Fruit fly (Drosophila melanogaster) whole organism, embryonic: Measurements from ENCODE around the gene bbg.
A peak's percentile ranks its signal among the peaks of the same experiment; 100 is the strongest.

Experiments used
- ATbp ChIP-seq: fragments of 200-800 bp; sonication (Bioruptor generic); optimal IDR thresholded peaks from 2 replicates; lab custom pipeline; 2017; ENCODE audit warnings: missing biosample characterization, mild to moderate bottlenecking, missing genetic modification characterization, missing genetic modification reagents
- Adf1 ChIP-seq: fragments of 200-800 bp; sonication (Bioruptor generic); IDR thresholded peaks from 2 replicates; pipeline ENCODE4 v1.3.6; 2022; ENCODE audit warnings: missing biosample characterization, missing genetic modification characterization
- Aef1 ChIP-seq: fragments of 200-800 bp; sonication (Bioruptor generic); IDR thresholded peaks from 3 replicates; pipeline ENCODE4 v1.3.6; 2022; ENCODE audit warnings: missing biosample characterization, missing genetic modification characterization
- Atf6 ChIP-seq: fragments of 200-800 bp; sonication (Bioruptor generic); IDR thresholded peaks from 2 replicates; pipeline ENCODE4 v1.3.6; 2022; ENCODE audit warnings: missing biosample characterization, missing genetic modification characterization
- BEAF-32 ChIP-seq: fragments of 200-800 bp; sonication (Bioruptor generic); optimal IDR thresholded peaks from 3 replicates; lab custom pipeline; 2017; ENCODE audit warnings: missing biosample characterization, missing genetic modification characterization, mild to moderate bottlenecking, moderate library complexity, missing genetic modification reagents
- Bgb ChIP-seq: fragments of 200-800 bp; sonication (Bioruptor generic); IDR thresholded peaks from 2 replicates; pipeline ENCODE4 v1.3.6; 2022; ENCODE audit warnings: missing biosample characterization, missing genetic modification characterization; ENCODE audit not compliant: partially characterized antibody
- CG10209 ChIP-seq: fragments of 200-800 bp; sonication (Bioruptor generic); optimal IDR thresholded peaks from 3 replicates; lab custom pipeline; 2017; ENCODE audit warnings: missing biosample characterization, mild to moderate bottlenecking, missing genetic modification characterization, missing genetic modification reagents
- CG10654 ChIP-seq: fragments of 200-800 bp; sonication (Bioruptor generic); optimal IDR thresholded peaks from 2 replicates; lab custom pipeline; 2016; ENCODE audit warnings: missing biosample characterization, missing genetic modification characterization
- CG10959 ChIP-seq: fragments of 200-800 bp; sonication (Bioruptor generic); IDR thresholded peaks from 2 replicates; pipeline ENCODE4 v1.3.6; 2022; ENCODE audit warnings: missing biosample characterization, missing genetic modification characterization
- CG13424 ChIP-seq: fragments of 200-800 bp; sonication (Bioruptor generic); optimal IDR thresholded peaks from 2 replicates; lab custom pipeline; 2019; ENCODE audit warnings: missing biosample characterization, mild to moderate bottlenecking, missing genetic modification characterization, moderate library complexity
- CG13624 ChIP-seq: fragments of 200-800 bp; sonication (Bioruptor generic); optimal IDR thresholded peaks from 2 replicates; lab custom pipeline; 2016; ENCODE audit warnings: missing biosample characterization, missing genetic modification characterization
- CG13894 ChIP-seq: fragments of 200-800 bp; sonication (Bioruptor generic); optimal IDR thresholded peaks from 3 replicates; lab custom pipeline; 2018; ENCODE audit warnings: missing biosample characterization, mild to moderate bottlenecking, missing genetic modification characterization, moderate library complexity
- CG16815 ChIP-seq: fragments of 200-800 bp; sonication (Bioruptor generic); optimal IDR thresholded peaks from 3 replicates; lab custom pipeline; 2017; ENCODE audit warnings: missing biosample characterization, mild to moderate bottlenecking, missing genetic modification characterization
- CG17568 ChIP-seq: fragments of 200-800 bp; sonication (Bioruptor generic); optimal IDR thresholded peaks from 2 replicates; lab custom pipeline; 2018; ENCODE audit warnings: missing biosample characterization, mild to moderate bottlenecking, missing genetic modification characterization, moderate library complexity
- CG17802 ChIP-seq: fragments of 200-800 bp; sonication (Bioruptor generic); optimal IDR thresholded peaks from 2 replicates; lab custom pipeline; 2018; ENCODE audit warnings: missing biosample characterization, mild to moderate bottlenecking, missing genetic modification characterization, moderate library complexity
- CG2120 ChIP-seq: fragments of 200-800 bp; sonication (Bioruptor generic); optimal IDR thresholded peaks from 3 replicates; lab custom pipeline; 2016; ENCODE audit warnings: missing biosample characterization, missing genetic modification characterization
- CG3065 ChIP-seq: fragments of 200-800 bp; sonication (Bioruptor generic); optimal IDR thresholded peaks from 2 replicates; lab custom pipeline; 2016; ENCODE audit warnings: missing biosample characterization, missing genetic modification characterization
- CG34224 ChIP-seq: fragments of 200-800 bp; sonication (Bioruptor generic); IDR thresholded peaks from 3 replicates; pipeline ENCODE4 v1.3.6; 2022; ENCODE audit warnings: missing biosample characterization, missing genetic modification characterization; ENCODE audit not compliant: partially characterized antibody
- CG5953 ChIP-seq: fragments of 200-800 bp; sonication (Bioruptor generic); IDR thresholded peaks from 2 replicates; pipeline ENCODE4 v1.3.6; 2022; ENCODE audit warnings: missing biosample characterization, missing genetic modification characterization
- CG7745 ChIP-seq: fragments of 200-800 bp; sonication (Bioruptor generic); optimal IDR thresholded peaks from 2 replicates; lab custom pipeline; 2018; ENCODE audit warnings: missing biosample characterization, mild to moderate bottlenecking, missing genetic modification characterization, moderate library complexity
- CG8944 ChIP-seq: fragments of 200-800 bp; sonication (Bioruptor generic); optimal IDR thresholded peaks from 3 replicates; lab custom pipeline; 2016; ENCODE audit warnings: missing biosample characterization, missing genetic modification characterization
- CG9437 ChIP-seq: fragments of 200-800 bp; sonication (Bioruptor generic); optimal IDR thresholded peaks from 2 replicates; lab custom pipeline; 2018; ENCODE audit warnings: missing biosample characterization, mild to moderate bottlenecking, missing genetic modification characterization
- Doc2 ChIP-seq: fragments of 200-800 bp; sonication (Bioruptor generic); IDR thresholded peaks from 2 replicates; pipeline ENCODE4 v1.3.6; 2022; ENCODE audit warnings: missing biosample characterization, missing genetic modification characterization
- Ets65A ChIP-seq: fragments of 200-800 bp; sonication (Bioruptor generic); peaks from one replicate; lab custom pipeline; 2016; ENCODE audit warnings: missing biosample characterization, missing genetic modification characterization
- Fer1 ChIP-seq: fragments of 200-800 bp; sonication (Bioruptor generic); optimal IDR thresholded peaks from 2 replicates; lab custom pipeline; 2017; ENCODE audit warnings: missing biosample characterization, mild to moderate bottlenecking, missing genetic modification characterization
- Hsf ChIP-seq: fragments of 200-800 bp; sonication (Bioruptor generic); optimal IDR thresholded peaks from 3 replicates; lab custom pipeline; 2016; ENCODE audit warnings: missing biosample characterization, missing genetic modification characterization
- NK7.1 ChIP-seq: fragments of 200-800 bp; sonication (Bioruptor generic); optimal IDR thresholded peaks from 3 replicates; lab custom pipeline; 2016; ENCODE audit warnings: missing biosample characterization, missing genetic modification characterization
- Poxn ChIP-seq: fragments of 200-800 bp; sonication (Bioruptor generic); IDR thresholded peaks from 2 replicates; pipeline ENCODE4 v1.3.6; 2022; ENCODE audit warnings: missing biosample characterization, missing genetic modification characterization
- Rfx ChIP-seq: fragments of 200-800 bp; sonication (Bioruptor generic); IDR thresholded peaks from 2 replicates; pipeline ENCODE4 v1.3.6; 2022; ENCODE audit warnings: missing biosample characterization, missing genetic modification characterization
- Spps ChIP-seq: fragments of 200-800 bp; sonication (Bioruptor generic); optimal IDR thresholded peaks from 2 replicates; lab custom pipeline; 2018; ENCODE audit warnings: missing biosample characterization, mild to moderate bottlenecking, missing genetic modification characterization
- az2 ChIP-seq: fragments of 200-800 bp; sonication (Bioruptor generic); optimal IDR thresholded peaks from 3 replicates; lab custom pipeline; 2016; ENCODE audit warnings: missing biosample characterization, missing genetic modification characterization
- btn ChIP-seq: fragments of 200-800 bp; sonication (Bioruptor generic); optimal IDR thresholded peaks from 2 replicates; lab custom pipeline; 2016; ENCODE audit warnings: missing biosample characterization, missing genetic modification characterization
- caup ChIP-seq: fragments of 200-800 bp; sonication (Bioruptor generic); optimal IDR thresholded peaks from 3 replicates; lab custom pipeline; 2017; ENCODE audit warnings: missing biosample characterization, mild to moderate bottlenecking, missing genetic modification characterization, moderate library complexity; ENCODE audit not compliant: severe bottlenecking
- chif ChIP-seq, 2 experiments: fragments of 200-800 bp; sonication (Bioruptor generic); optimal IDR thresholded peaks; 3 replicates each; lab custom pipeline; 2016; ENCODE audit warnings: missing biosample characterization in 2 of 2, missing genetic modification characterization in 2 of 2
- ci ChIP-seq: fragments of 200-800 bp; sonication (Bioruptor generic); IDR thresholded peaks from 3 replicates; pipeline ENCODE4 v1.3.6; 2022; ENCODE audit warnings: missing biosample characterization, missing genetic modification characterization
- crc ChIP-seq: fragments of 200-800 bp; sonication (Bioruptor generic); optimal IDR thresholded peaks from 2 replicates; lab custom pipeline; 2016; ENCODE audit warnings: missing biosample characterization, missing genetic modification characterization
- dimm ChIP-seq: fragments of 200-800 bp; sonication (Bioruptor generic); IDR thresholded peaks from 2 replicates; pipeline ENCODE4 v1.3.6; 2022; ENCODE audit warnings: missing biosample characterization, missing genetic modification characterization
- dpn ChIP-seq, 2 experiments: fragments of 200-800 bp; sonication (Bioruptor generic); optimal IDR thresholded peaks; 3 replicates each; lab custom pipeline; 2016; ENCODE audit warnings: missing biosample characterization in 2 of 2, missing genetic modification characterization in 2 of 2
- esg ChIP-seq: fragments of 200-800 bp; sonication (Bioruptor generic); conservative IDR thresholded peaks from 2 replicates; pipeline ENCODE4 v1.3.6; 2022; ENCODE audit warnings: missing biosample characterization, missing genetic modification characterization
- gfzf ChIP-seq: fragments of 200-800 bp; sonication (Bioruptor generic); optimal IDR thresholded peaks from 2 replicates; lab custom pipeline; 2016; ENCODE audit warnings: missing biosample characterization, mild to moderate bottlenecking, missing genetic modification characterization, moderate library complexity
- mirr ChIP-seq: fragments of 200-800 bp; sonication (Bioruptor generic); optimal IDR thresholded peaks from 3 replicates; lab custom pipeline; 2018; ENCODE audit warnings: missing biosample characterization, mild to moderate bottlenecking, missing genetic modification characterization
- nau ChIP-seq: fragments of 200-800 bp; sonication (Bioruptor generic); optimal IDR thresholded peaks from 3 replicates; lab custom pipeline; 2017; ENCODE audit warnings: missing biosample characterization, mild to moderate bottlenecking, missing genetic modification characterization, missing genetic modification reagents
- nerfin-1 ChIP-seq: fragments of 200-800 bp; sonication (Bioruptor generic); optimal IDR thresholded peaks from 3 replicates; lab custom pipeline; 2019; ENCODE audit warnings: missing biosample characterization, mild to moderate bottlenecking, missing genetic modification characterization, moderate library complexity
- org-1 ChIP-seq: fragments of 200-800 bp; sonication (Bioruptor generic); optimal IDR thresholded peaks from 2 replicates; lab custom pipeline; 2017; ENCODE audit warnings: missing biosample characterization, missing genetic modification characterization
- pan ChIP-seq, 4 experiments: fragments of >200 bp in 3 of 4; fragments of 200-800 bp in 1 of 4; sonication (Bioruptor generic) in 1 of 4; optimal IDR thresholded peaks in 3 of 4; IDR thresholded peaks in 1 of 4; 2 replicates each; pipeline versions ENCODE4 v1.3.6 to Lab custom; 2017 to 2022; ENCODE audit warnings: missing biosample characterization in 2 of 4, missing genetic modification characterization in 2 of 4, mixed read lengths in 1 of 4
- stc ChIP-seq: fragments of 200-800 bp; sonication (Bioruptor generic); IDR thresholded peaks from 2 replicates; pipeline ENCODE4 v1.3.6; 2022; ENCODE audit warnings: missing biosample characterization, missing genetic modification characterization
- tgo ChIP-seq: fragments of 200-800 bp; sonication (Bioruptor generic); IDR thresholded peaks from 3 replicates; pipeline ENCODE4 v1.3.6; 2022; ENCODE audit warnings: missing biosample characterization, missing genetic modification characterization
- toy ChIP-seq: fragments of 200-800 bp; sonication (Bioruptor generic); IDR thresholded peaks from 2 replicates; pipeline ENCODE4 v1.3.6; 2022; ENCODE audit warnings: missing biosample characterization, missing genetic modification characterization
- unpg ChIP-seq: fragments of 200-800 bp; sonication (Bioruptor generic); optimal IDR thresholded peaks from 3 replicates; lab custom pipeline; 2018; ENCODE audit warnings: missing biosample characterization, mild to moderate bottlenecking, missing genetic modification characterization, moderate library complexity
- zen ChIP-seq: fragments of 200-800 bp; sonication (Bioruptor generic); optimal IDR thresholded peaks from 3 replicates; lab custom pipeline; 2018; ENCODE audit warnings: missing biosample characterization, mild to moderate bottlenecking, missing genetic modification characterization, moderate library complexity
- zfh2 ChIP-seq: fragments of 200-800 bp; sonication (Bioruptor generic); optimal IDR thresholded peaks from 2 replicates; lab custom pipeline; 2016; ENCODE audit warnings: missing biosample characterization, missing genetic modification characterization

Gene bbg

DNA sequence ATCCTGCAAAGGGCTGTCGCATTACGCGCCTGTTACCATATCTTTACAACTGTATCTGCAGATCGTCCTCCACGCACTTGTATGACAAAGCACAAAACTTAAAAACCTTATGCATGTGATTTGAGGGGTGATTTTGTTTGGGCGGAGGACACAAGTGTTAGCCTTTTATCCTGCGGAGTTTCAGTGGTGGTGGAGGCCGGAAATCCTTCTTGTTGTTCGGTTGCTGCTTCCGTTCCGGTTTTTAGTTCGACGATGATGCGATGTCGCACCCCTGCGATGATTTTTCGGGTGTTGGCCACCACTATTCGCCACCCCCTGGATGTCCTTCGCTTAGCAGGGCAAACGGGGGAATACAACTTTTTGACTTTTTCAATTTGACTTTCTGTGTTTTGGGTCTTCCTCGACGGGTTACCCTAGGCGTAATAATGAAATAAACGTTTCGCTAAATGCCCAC is 29.1 kb upstream of the bbg start (continued):
- TF ChIP-seq crc (GFP tag; lab: Kevin White, UChicago) (no peak), btn (GFP tag; lab: Kevin White, UChicago) (no peak), ci (GFP tag; lab: Robert Waterston, UW) (no peak), zfh2 (GFP tag; lab: Kevin White, UChicago) (no peak), CG3065 (GFP tag; lab: Kevin White, UChicago) (no peak), Spps (tag; lab: Kevin White, UChicago) (no peak), dimm (GFP tag; lab: Robert Waterston, UW) (no peak), Rfx (GFP tag; lab: Robert Waterston, UW) (no peak), toy (GFP tag; lab: Robert Waterston, UW) (no peak), Poxn (GFP tag; lab: Robert Waterston, UW) (no peak), Aef1 (GFP tag; lab: Robert Waterston, UW) (no peak), CG17802 (tag; lab: Kevin White, UChicago) (no peak), Atf6 (no peak), Adf1 (GFP tag; lab: Robert Waterston, UW) (no peak), tgo (GFP tag; lab: Robert Waterston, UW) (no peak), CG13894 (peak; percentile 66), chif (GFP tag; optimal IDR thresholded peaks at IDR 0.05; lab: Kevin White, UChicago) (no peak), CG2120 (GFP tag; lab: Kevin White, UChicago) (no peak), BEAF-32 (GFP tag; lab: Kevin White, UChicago) (peak; percentile 7), Hsf (no peak), CG10959 (GFP tag; lab: Robert Waterston, UW) (no peak), Doc2 (no peak), pan (optimal IDR thresholded peaks at IDR 0.05; lab: Kevin White, UChicago) (no peak), pan (GFP tag; optimal IDR thresholded peaks at IDR 0.05 in 1 of 2, IDR thresholded peaks at IDR 0.05 in 1 of 2) (peak in 1 of 2 experiments; percentile 24), CG13424 (tag; lab: Kevin White, UChicago) (no peak), Bgb (GFP tag; lab: Robert Waterston, UW) (peak; percentile 25; the same call in 1 of the 2 replicates), unpg (GFP tag; lab: Kevin White, UChicago) (no peak), NK7.1 (GFP tag; lab: Kevin White, UChicago) (no peak), CG13624 (GFP tag; lab: Kevin White, UChicago) (no peak), Ets65A (peak; percentile 66), az2 (no peak), gfzf (no peak), CG8944 (no peak), CG34224 (GFP tag; lab: Robert Waterston, UW) (no peak), CG10209 (GFP tag; lab: Kevin White, UChicago) (no peak), Fer1 (GFP tag; lab: Kevin White, UChicago) (no peak), nau (GFP tag; lab: Kevin White, UChicago) (no peak), esg (no peak), stc (GFP tag; lab: Robert Waterston, UW) (no peak), ATbp (GFP tag; lab: Kevin White, UChicago) (no peak), CG9437 (GFP tag; lab: Kevin White, UChicago) (no peak), org-1 (GFP tag; lab: Kevin White, UChicago) (no peak), CG16815 (GFP tag; lab: Kevin White, UChicago) (no peak), zen (tag; lab: Kevin White, UChicago) (no peak), mirr (GFP tag; lab: Kevin White, UChicago) (peak; percentile 44), CG10654 (GFP tag; lab: Kevin White, UChicago) (no peak), caup (no peak), dpn (GFP tag; optimal IDR thresholded peaks at IDR 0.05; lab: Kevin White, UChicago) (no peak), CG17568 (GFP tag; lab: Kevin White, UChicago) (no peak), CG7745 (tag; lab: Kevin White, UChicago) (no peak), nerfin-1 (tag; lab: Kevin White, UChicago) (peak; percentile 60), CG5953 (no peak)
